Worm (Caenorhabditis elegans) whole organism, L4/young adult: ENCODE data around the gene cyn-17.

Experiments
- dao-5 ChIP-seq: sonication (generic microtip); optimal IDR thresholded peaks from 2 replicates; lab custom pipeline; 2016; ENCODE audit warnings: missing genotype, missing genetic modification characterization, moderate library complexity, missing compliant biosample characterization
- him-1 ChIP-seq: sonication (generic microtip); optimal IDR thresholded peaks from 2 replicates; lab custom pipeline; 2016; ENCODE audit warnings: missing genotype, missing genetic modification reagents, missing genetic modification characterization, missing compliant biosample characterization

ce11 chrV:5838576-5839366 lies 39.3 kb downstream of the cyn-17 start, which contains the start of gene F26F12.2:
- TF ChIP-seq dao-5 = no peak
- no peak for TF ChIP-seq him-1 (tag; lab: Kevin White, UChicago)
